Fruit fly (Drosophila melanogaster) whole organism, embryonic: Measurements from ENCODE around the gene Usp10.

ENCODE experiments used
- BEAF-32 ChIP-seq: fragments of 200-800 bp; sonication (Bioruptor generic); optimal IDR thresholded peaks from 3 replicates; lab custom pipeline; 2017; ENCODE audit warnings: missing biosample characterization, missing genetic modification characterization, mild to moderate bottlenecking, moderate library complexity, missing genetic modification reagents
- CG10321 ChIP-seq: fragments of 200-800 bp; sonication (Bioruptor generic); IDR thresholded peaks from 2 replicates; pipeline ENCODE4 v1.3.6; 2022; ENCODE audit warnings: missing biosample characterization, missing genetic modification characterization
- CG12104 ChIP-seq: fragments of 200-800 bp; sonication (Bioruptor generic); optimal IDR thresholded peaks from 3 replicates; lab custom pipeline; 2016; ENCODE audit warnings: missing biosample characterization, missing genetic modification characterization
- CG1233 ChIP-seq: fragments of 200-800 bp; sonication (Bioruptor generic); optimal IDR thresholded peaks from 4 replicates; lab custom pipeline; 2018; ENCODE audit warnings: missing biosample characterization, mild to moderate bottlenecking, missing genetic modification characterization
- CG14014 ChIP-seq: fragments of 200-800 bp; sonication (Bioruptor generic); IDR thresholded peaks from 2 replicates; pipeline ENCODE4 v1.3.6; 2022; ENCODE audit warnings: missing biosample characterization, missing genetic modification characterization
- CG1602 ChIP-seq: fragments of 200-800 bp; sonication (Bioruptor generic); optimal IDR thresholded peaks from 3 replicates; lab custom pipeline; 2016; ENCODE audit warnings: missing biosample characterization, missing genetic modification characterization
- CG1647 ChIP-seq: fragments of 200-800 bp; sonication (Bioruptor generic); optimal IDR thresholded peaks from 3 replicates; lab custom pipeline; 2016; ENCODE audit warnings: missing biosample characterization, missing genetic modification characterization
- CG17802 ChIP-seq: fragments of 200-800 bp; sonication (Bioruptor generic); optimal IDR thresholded peaks from 2 replicates; lab custom pipeline; 2018; ENCODE audit warnings: missing biosample characterization, mild to moderate bottlenecking, missing genetic modification characterization, moderate library complexity
- CG43689 ChIP-seq: fragments of 200-800 bp; sonication (Bioruptor generic); IDR thresholded peaks from 2 replicates; pipeline ENCODE4 v1.3.6; 2022; ENCODE audit warnings: missing biosample characterization, missing genetic modification characterization
- CG4424 ChIP-seq: fragments of 200-800 bp; sonication (Bioruptor generic); optimal IDR thresholded peaks from 3 replicates; lab custom pipeline; 2016; ENCODE audit warnings: missing biosample characterization, missing genetic modification characterization
- CG6689 ChIP-seq: fragments of 200-800 bp; sonication (Bioruptor generic); IDR thresholded peaks from 2 replicates; pipeline ENCODE4 v1.3.6; 2022; ENCODE audit warnings: missing biosample characterization, missing genetic modification characterization
- CG6791 ChIP-seq: fragments of 200-800 bp; sonication (Bioruptor generic); IDR thresholded peaks from 3 replicates; pipeline ENCODE4 v1.3.6; 2022; ENCODE audit warnings: missing biosample characterization, missing genetic modification characterization; ENCODE audit not compliant: partially characterized antibody
- CG7271 ChIP-seq: fragments of 200-800 bp; sonication (Bioruptor generic); optimal IDR thresholded peaks from 2 replicates; lab custom pipeline; 2018; ENCODE audit warnings: missing biosample characterization, mild to moderate bottlenecking, missing genetic modification characterization, moderate library complexity
- CG7357 ChIP-seq: fragments of 200-800 bp; sonication (Bioruptor generic); IDR thresholded peaks from 3 replicates; pipeline ENCODE4 v1.3.6; 2022; ENCODE audit warnings: missing biosample characterization, missing genetic modification characterization
- CG7372 ChIP-seq: fragments of 200-800 bp; sonication (Bioruptor generic); IDR thresholded peaks from 2 replicates; pipeline ENCODE4 v1.3.6; 2022; ENCODE audit warnings: missing biosample characterization, missing genetic modification characterization
- CG7963 ChIP-seq: fragments of 200-800 bp; sonication (Bioruptor generic); IDR thresholded peaks from 3 replicates; pipeline ENCODE4 v1.3.6; 2022; ENCODE audit warnings: missing biosample characterization, missing genetic modification characterization; ENCODE audit not compliant: partially characterized antibody
- CG9876 ChIP-seq: fragments of 200-800 bp; sonication (Bioruptor generic); optimal IDR thresholded peaks from 2 replicates; lab custom pipeline; 2016; ENCODE audit warnings: missing biosample characterization, missing genetic modification characterization
- CG9932 ChIP-seq: fragments of 200-800 bp; sonication (Bioruptor generic); IDR thresholded peaks from 2 replicates; pipeline ENCODE4 v1.3.6; 2022; ENCODE audit warnings: missing biosample characterization, missing genetic modification characterization
- Chrac-16 ChIP-seq: fragments of 200-800 bp; sonication (Bioruptor generic); optimal IDR thresholded peaks from 3 replicates; lab custom pipeline; 2016; ENCODE audit warnings: missing biosample characterization, missing genetic modification characterization
- Dip3 ChIP-seq: fragments of 200-800 bp; sonication (Bioruptor generic); optimal IDR thresholded peaks from 3 replicates; lab custom pipeline; 2016; ENCODE audit warnings: missing biosample characterization, missing genetic modification characterization
- Dref ChIP-seq: fragments of 200-800 bp; sonication (Bioruptor generic); IDR thresholded peaks from 2 replicates; pipeline ENCODE4 v1.3.6; 2022; ENCODE audit warnings: missing biosample characterization, missing genetic modification characterization
- HHEX ChIP-seq: fragments of 200-800 bp; sonication (Bioruptor generic); optimal IDR thresholded peaks from 3 replicates; lab custom pipeline; 2017; ENCODE audit warnings: missing biosample characterization, mild to moderate bottlenecking, missing genetic modification characterization, missing genetic modification reagents
- Hey ChIP-seq: fragments of 200-800 bp; sonication (Bioruptor generic); optimal IDR thresholded peaks from 3 replicates; lab custom pipeline; 2018; ENCODE audit warnings: missing biosample characterization, mild to moderate bottlenecking, missing genetic modification characterization
- Hr51 ChIP-seq, 2 experiments: fragments of 200-800 bp; sonication (Bioruptor generic); optimal IDR thresholded peaks; 2 replicates in 1 of 2; 3 replicates in 1 of 2; lab custom pipeline; 2016 to 2018; ENCODE audit warnings: missing biosample characterization in 2 of 2, missing genetic modification characterization in 2 of 2, mild to moderate bottlenecking in 1 of 2, moderate library complexity in 1 of 2
- Hsf ChIP-seq: fragments of 200-800 bp; sonication (Bioruptor generic); optimal IDR thresholded peaks from 3 replicates; lab custom pipeline; 2016; ENCODE audit warnings: missing biosample characterization, missing genetic modification characterization
- MBD-R2 ChIP-seq: fragments of 200-800 bp; sonication (Bioruptor generic); IDR thresholded peaks from 2 replicates; pipeline ENCODE4 v1.3.6; 2022; ENCODE audit warnings: missing biosample characterization, missing genetic modification characterization
- Mad ChIP-seq: fragments of 200-800 bp; sonication (Bioruptor generic); optimal IDR thresholded peaks from 2 replicates; lab custom pipeline; 2016; ENCODE audit warnings: missing biosample characterization, missing genetic modification characterization
- Max ChIP-seq: fragments of 200-800 bp; sonication (Bioruptor generic); optimal IDR thresholded peaks from 2 replicates; lab custom pipeline; 2016; ENCODE audit warnings: missing biosample characterization, mild to moderate bottlenecking, missing genetic modification characterization
- Med ChIP-seq: fragments of 200-800 bp; sonication (Bioruptor generic); peaks from one replicate; lab custom pipeline; 2016; ENCODE audit warnings: missing biosample characterization, missing genetic modification characterization, mild to moderate bottlenecking, inconsistent platforms, moderate library complexity
- Opbp ChIP-seq: fragments of 200-800 bp; sonication (Bioruptor generic); IDR thresholded peaks from 3 replicates; pipeline ENCODE4 v1.3.6; 2022; ENCODE audit warnings: missing biosample characterization, missing genetic modification characterization; ENCODE audit not compliant: partially characterized antibody
- Ravus ChIP-seq: fragments of 200-800 bp; sonication (Bioruptor generic); IDR thresholded peaks from 2 replicates; pipeline ENCODE4 v1.3.6; 2022; ENCODE audit warnings: missing biosample characterization, missing genetic modification characterization
- Side ChIP-seq: fragments of 200-800 bp; sonication (Bioruptor generic); optimal IDR thresholded peaks from 2 replicates; lab custom pipeline; 2016; ENCODE audit warnings: missing biosample characterization, missing genetic modification characterization
- Ssrp ChIP-seq: fragments of 200-800 bp; sonication (Bioruptor generic); optimal IDR thresholded peaks from 2 replicates; lab custom pipeline; 2018; ENCODE audit warnings: missing biosample characterization, mild to moderate bottlenecking, missing genetic modification characterization, moderate library complexity
- Stat92E ChIP-seq, 3 experiments: fragments of >200 bp in 2 of 3; fragments of 200-800 bp in 1 of 3; sonication (Bioruptor generic) in 1 of 3; optimal IDR thresholded peaks; 2 replicates each; lab custom pipeline; 2017 to 2019; ENCODE audit warnings: missing biosample characterization in 3 of 3, missing genetic modification characterization in 3 of 3, mild to moderate bottlenecking in 1 of 3, moderate library complexity in 1 of 3
- TFAM ChIP-seq: fragments of 200-800 bp; sonication (Bioruptor generic); optimal IDR thresholded peaks from 2 replicates; lab custom pipeline; 2017; ENCODE audit warnings: missing biosample characterization, missing genetic modification characterization, inconsistent platforms
- abd-A ChIP-seq: fragments of 200-800 bp; sonication (Bioruptor generic); optimal IDR thresholded peaks from 3 replicates; lab custom pipeline; 2019; ENCODE audit warnings: missing biosample characterization, mild to moderate bottlenecking, missing genetic modification characterization, moderate library complexity
- bbx ChIP-seq: fragments of 200-800 bp; sonication (Bioruptor generic); IDR thresholded peaks from 2 replicates; pipeline ENCODE4 v1.3.6; 2022; ENCODE audit warnings: missing biosample characterization, missing genetic modification characterization; ENCODE audit not compliant: partially characterized antibody
- cas ChIP-seq: fragments of 200-800 bp; sonication (Bioruptor generic); IDR thresholded peaks from 2 replicates; pipeline ENCODE4 v1.3.6; 2022; ENCODE audit warnings: missing biosample characterization, missing genetic modification characterization
- croc ChIP-seq: fragments of 200-800 bp; sonication (Bioruptor generic); conservative IDR thresholded peaks from 3 replicates; pipeline ENCODE4 v1.3.6; 2022; ENCODE audit warnings: missing biosample characterization, missing genetic modification characterization
- dpn ChIP-seq, 2 experiments: fragments of 200-800 bp; sonication (Bioruptor generic); optimal IDR thresholded peaks; 3 replicates each; lab custom pipeline; 2016; ENCODE audit warnings: missing biosample characterization in 2 of 2, missing genetic modification characterization in 2 of 2
- fu2 ChIP-seq: fragments of 200-800 bp; sonication (Bioruptor generic); optimal IDR thresholded peaks from 2 replicates; lab custom pipeline; 2016; ENCODE audit warnings: missing biosample characterization, missing genetic modification characterization
- gsb-n ChIP-seq: fragments of 200-800 bp; sonication (Bioruptor generic); optimal IDR thresholded peaks from 3 replicates; lab custom pipeline; 2018; ENCODE audit warnings: missing biosample characterization, mild to moderate bottlenecking, missing genetic modification characterization
- her ChIP-seq: fragments of 200-800 bp; sonication (Bioruptor generic); optimal IDR thresholded peaks from 2 replicates; lab custom pipeline; 2016; ENCODE audit warnings: missing biosample characterization, missing genetic modification characterization
- hth ChIP-seq: fragments of >200 bp; optimal IDR thresholded peaks from 2 replicates; lab custom pipeline; 2017; ENCODE audit warnings: inconsistent platforms
- jumu ChIP-seq: fragments of 200-800 bp; sonication (Bioruptor generic); optimal IDR thresholded peaks from 3 replicates; lab custom pipeline; 2016; ENCODE audit warnings: missing biosample characterization, missing genetic modification characterization
- nerfin-1 ChIP-seq: fragments of 200-800 bp; sonication (Bioruptor generic); optimal IDR thresholded peaks from 3 replicates; lab custom pipeline; 2019; ENCODE audit warnings: missing biosample characterization, mild to moderate bottlenecking, missing genetic modification characterization, moderate library complexity
- pnt ChIP-seq: fragments of 200-800 bp; sonication (Bioruptor generic); optimal IDR thresholded peaks from 3 replicates; lab custom pipeline; 2016; ENCODE audit warnings: missing biosample characterization, missing genetic modification characterization
- psq ChIP-seq: fragments of 200-800 bp; sonication (Bioruptor generic); optimal IDR thresholded peaks from 2 replicates; lab custom pipeline; 2017; ENCODE audit warnings: missing biosample characterization, missing genetic modification characterization
- sd ChIP-seq: fragments of 200-800 bp; sonication (Bioruptor generic); optimal IDR thresholded peaks from 3 replicates; lab custom pipeline; 2018; ENCODE audit warnings: missing biosample characterization, mild to moderate bottlenecking, missing genetic modification characterization, moderate library complexity
- stc ChIP-seq: fragments of 200-800 bp; sonication (Bioruptor generic); IDR thresholded peaks from 2 replicates; pipeline ENCODE4 v1.3.6; 2022; ENCODE audit warnings: missing biosample characterization, missing genetic modification characterization

Gene Usp10

DNA sequence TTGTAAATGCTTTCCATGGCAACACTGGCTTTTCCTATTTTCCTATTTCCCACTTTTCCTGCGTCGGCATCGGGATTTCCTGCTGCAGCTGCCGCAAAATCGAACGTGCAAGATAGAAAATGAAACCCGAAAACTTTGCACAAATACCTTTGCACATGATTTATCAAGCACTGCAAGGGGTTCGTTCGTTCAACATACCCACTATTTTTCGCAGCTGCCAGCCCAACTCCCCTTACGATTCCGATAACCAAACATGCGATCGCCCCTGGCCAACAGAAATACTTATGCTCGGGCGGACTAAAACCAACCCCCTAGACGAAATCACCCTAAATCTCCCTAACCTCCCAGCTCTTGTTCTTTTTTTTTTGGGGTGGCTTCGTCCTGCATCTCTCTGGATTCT lies 29.7 kb downstream of the Usp10 start:
- TF ChIP-seq MBD-R2 (GFP tag; lab: Robert Waterston, UW) (no peak), gsb-n (tag; lab: Kevin White, UChicago) (peak; percentile 21), CG1233 (GFP tag; lab: Kevin White, UChicago) (no peak), nerfin-1 (peak; percentile 99), psq (GFP tag; lab: Kevin White, UChicago) (no peak), Dip3 (GFP tag; lab: Kevin White, UChicago) (no peak), CG17802 (tag; lab: Kevin White, UChicago) (no peak), BEAF-32 (no peak), Ravus (GFP tag; lab: Robert Waterston, UW) (no peak), CG6791 (no peak), hth (lab: Kevin White, UChicago) (no peak), CG14014 (GFP tag; lab: Robert Waterston, UW) (no peak)
- TF ChIP-seq, all 482 proteins: peak for 2

DNA sequence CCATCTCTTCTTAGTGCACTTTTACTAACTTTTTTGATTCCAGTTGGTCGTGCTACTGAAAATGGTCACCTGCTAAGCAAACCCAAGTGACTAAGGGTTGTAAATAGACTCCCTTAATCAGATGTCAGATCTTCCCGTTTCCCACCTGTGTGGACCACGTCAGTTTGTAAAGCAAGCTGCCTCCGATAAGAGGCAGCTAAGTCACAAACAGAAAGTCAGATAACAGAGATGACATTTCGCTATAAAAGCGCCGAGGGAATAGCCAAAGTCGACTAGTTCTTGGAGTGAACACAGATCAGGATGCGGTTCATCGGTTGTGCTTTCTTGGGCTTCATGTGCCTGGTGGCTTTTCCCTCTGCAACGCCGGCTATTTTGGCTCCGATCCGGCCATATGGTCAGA lies 30.9 kb downstream of the Usp10 start, which contains the start of gene mat:
Gene mat, plus strand, starts transcription at position 301 of the 400 bp plus-strand sequence.
- TF ChIP-seq CG6689 (GFP tag; lab: Robert Waterston, UW), result no peak
- TF ChIP-seq CG9876 (GFP tag; lab: Kevin White, UChicago), result no peak
- TF ChIP-seq CG9932, result no peak
- TF ChIP-seq Stat92E (GFP tag; optimal IDR thresholded peaks at IDR 0.05; lab: Kevin White, UChicago), result no peak
- no peak for TF ChIP-seq CG7372
- TF ChIP-seq CG7271 (tag; lab: Kevin White, UChicago), result no peak
- TF ChIP-seq jumu (GFP tag; lab: Kevin White, UChicago), result no peak
- no peak for TF ChIP-seq Dref
- TF ChIP-seq fu2, result no peak
- no peak for TF ChIP-seq cas (GFP tag; lab: Robert Waterston, UW)
- TF ChIP-seq Hsf (GFP tag; lab: Kevin White, UChicago), result no peak
- no peak for TF ChIP-seq Ssrp
- no peak for TF ChIP-seq her (GFP tag; lab: Kevin White, UChicago)
- no peak for TF ChIP-seq Max (GFP tag; lab: Kevin White, UChicago)
- no peak for TF ChIP-seq stc (GFP tag; lab: Robert Waterston, UW)

DNA sequence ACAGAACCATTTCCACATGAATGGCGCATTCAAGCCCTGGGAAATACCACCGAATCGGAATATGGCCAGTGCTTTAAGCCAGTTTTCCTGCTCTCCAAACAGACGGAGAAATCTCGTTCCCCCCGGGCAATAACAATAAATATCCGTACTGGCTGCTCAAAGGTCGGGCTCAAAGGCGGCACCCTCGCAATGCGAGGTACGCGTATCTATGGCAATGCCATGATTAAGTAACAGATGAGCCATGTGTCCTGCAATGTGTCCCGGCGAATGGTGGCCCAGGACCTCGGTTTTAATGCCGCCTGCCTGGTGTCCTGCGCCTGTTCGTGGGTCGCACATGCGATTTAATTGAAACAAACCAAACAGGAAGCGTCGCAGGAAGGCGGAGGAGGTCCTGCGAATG lies 32.2 kb downstream of the Usp10 start:
- no peak for TF ChIP-seq CG10321
- peak; percentile 99 for TF ChIP-seq nerfin-1
- TF ChIP-seq CG1602 (GFP tag; lab: Kevin White, UChicago), result no peak
- TF ChIP-seq CG1647 (GFP tag; lab: Kevin White, UChicago), result no peak
- no peak for TF ChIP-seq pnt (GFP tag; lab: Kevin White, UChicago)
- TF ChIP-seq Mad (GFP tag; lab: Kevin White, UChicago), result no peak
- no peak for TF ChIP-seq CG7357 (GFP tag; lab: Robert Waterston, UW)
- TF ChIP-seq croc, result no peak
- TF ChIP-seq Hey (tag; lab: Kevin White, UChicago), result peak; percentile 58
- no peak for TF ChIP-seq HHEX (GFP tag; lab: Kevin White, UChicago)
- TF ChIP-seq CG7963, result 0 out of 3 replicates have a peak, but pooled peaks have one; percentile 25
- peak; percentile 68 for TF ChIP-seq bbx (GFP tag; lab: Robert Waterston, UW)
- no peak for TF ChIP-seq dpn (GFP tag; optimal IDR thresholded peaks at IDR 0.05; lab: Kevin White, UChicago)
- TF ChIP-seq Med (GFP tag; lab: Kevin White, UChicago), result peak; percentile 22
- TF ChIP-seq CG12104, result no peak
- no peak for TF ChIP-seq Side
- TF ChIP-seq CG43689 (GFP tag; lab: Robert Waterston, UW), result no peak
- TF ChIP-seq Chrac-16 (GFP tag; lab: Kevin White, UChicago), result no peak
- peak; percentile 47; the same call in 1 of the 3 replicates for TF ChIP-seq Opbp
- TF ChIP-seq abd-A, result peak; percentile 39
- no peak for TF ChIP-seq CG4424
- peak; percentile 64; the same call in 1 of the 3 replicates for TF ChIP-seq CG6791
- TF ChIP-seq sd (tag; lab: Kevin White, UChicago), result peak; percentile 3
- no peak for TF ChIP-seq TFAM
- no peak for TF ChIP-seq Hr51 (GFP tag; optimal IDR thresholded peaks at IDR 0.05; lab: Kevin White, UChicago)
